Worm (Caenorhabditis elegans) whole organism, mixed stage, embryonic: ENCODE results near the gene cyp-32B1.

Experiments used
- drap-1 ChIP-seq: fragments of 200-800 bp; sonication (Bioruptor generic); optimal IDR thresholded peaks from 3 replicates; lab custom pipeline; 2018; ENCODE audit warnings: mild to moderate bottlenecking, missing genetic modification characterization, missing compliant biosample characterization
- elt-1 ChIP-seq: sonication (generic microtip); optimal IDR thresholded peaks from 2 replicates; lab custom pipeline; 2017; ENCODE audit warnings: missing genetic modification characterization, mild to moderate bottlenecking, missing compliant biosample characterization, antibody characterized with exemption, moderate library complexity, borderline replicate concordance; ENCODE audit not compliant: insufficient read depth
- lin-13 ChIP-seq: fragments of 150-350 bp; optimal IDR thresholded peaks from 2 replicates; lab custom pipeline; 2014; ENCODE audit warnings: missing biosample characterization, missing genetic modification characterization
- lsy-2 ChIP-seq: fragments of 150-350 bp; optimal IDR thresholded peaks from 2 replicates; lab custom pipeline; 2014; ENCODE audit warnings: missing biosample characterization, missing genetic modification characterization
- mep-1 ChIP-seq: fragments of 150-350 bp; optimal IDR thresholded peaks from 2 replicates; lab custom pipeline; 2017; ENCODE audit warnings: missing biosample characterization, missing genetic modification reagents, missing genetic modification characterization, inconsistent platforms
- nhr-28 ChIP-seq: fragments of 150-350 bp; optimal IDR thresholded peaks from 2 replicates; lab custom pipeline; 2014; ENCODE audit warnings: missing biosample characterization, missing genetic modification characterization
- snpc-4 ChIP-seq: fragments of 150-350 bp; optimal IDR thresholded peaks from 2 replicates; lab custom pipeline; 2014; ENCODE audit warnings: missing biosample characterization, missing genetic modification characterization
- ztf-11 ChIP-seq: fragments of 150-350 bp; optimal IDR thresholded peaks from 2 replicates; lab custom pipeline; 2014; ENCODE audit warnings: missing biosample characterization, missing genetic modification characterization

- no peak for TF ChIP-seq nhr-28 (tag; lab: Kevin White, UChicago)
- TF ChIP-seq ztf-11 = no peak
- TF ChIP-seq snpc-4 (tag; lab: Kevin White, UChicago) = no peak
- no peak for TF ChIP-seq elt-1 (tag; lab: Kevin White, UChicago)
- TF ChIP-seq lin-13 (tag; lab: Kevin White, UChicago) = no peak
- TF ChIP-seq drap-1 (GFP tag; lab: Kevin White, UChicago) = no peak
- TF ChIP-seq lsy-2 (tag; lab: Kevin White, UChicago) = no peak
- no peak for TF ChIP-seq mep-1 (tag; lab: Kevin White, UChicago)
Measured at ce11 chrV:2155232-2155631, 46.0 kb downstream of the cyp-32B1 start, which contains the start of gene srbc-21.
